Worm (Caenorhabditis elegans) whole organism, L4 larva: ENCODE data around the gene let-805.
A peak's percentile ranks its signal among the peaks of the same experiment; 100 is the strongest.

Source experiments
- ZK546.5 ChIP-seq, 2 experiments: sonication (generic microtip); optimal IDR thresholded peaks; 2 replicates each; lab custom pipeline; 2017; ENCODE audit warnings: missing biosample characterization in 2 of 2, missing genetic modification characterization in 2 of 2
- aha-1 ChIP-seq: fragments of 150-350 bp; peaks from one replicate; lab custom pipeline; 2014; ENCODE audit warnings: missing biosample characterization, missing genetic modification characterization
- ceh-32 ChIP-seq: sonication (generic microtip); optimal IDR thresholded peaks from 2 replicates; lab custom pipeline; 2016; ENCODE audit warnings: mild to moderate bottlenecking, missing genetic modification characterization, missing compliant biosample characterization; ENCODE audit not compliant: poor library complexity
- lsy-2 ChIP-seq, 2 experiments: fragments of 150-350 bp in 1 of 2; sonication (generic microtip) in 1 of 2; optimal IDR thresholded peaks; 2 replicates each; lab custom pipeline; 2014 to 2017; ENCODE audit warnings: missing biosample characterization in 2 of 2, missing genetic modification characterization in 2 of 2
- mdt-29 ChIP-seq: fragments of 200-800 bp; sonication (Bioruptor generic); IDR thresholded peaks from 2 replicates; pipeline ENCODE4 v1.3.6; 2022; ENCODE audit warnings: missing genetic modification reagents, missing genetic modification characterization, missing compliant biosample characterization
- nhr-237 ChIP-seq: sonication (generic microtip); optimal IDR thresholded peaks from 2 replicates; lab custom pipeline; 2017; ENCODE audit warnings: missing biosample characterization, missing genetic modification characterization
- nhr-6 ChIP-seq: fragments of 150-350 bp; optimal IDR thresholded peaks from 2 replicates; lab custom pipeline; 2014; ENCODE audit warnings: missing biosample characterization, missing genetic modification characterization
- nhr-76 ChIP-seq: fragments of 150-350 bp; optimal IDR thresholded peaks from 2 replicates; lab custom pipeline; 2014; ENCODE audit warnings: missing biosample characterization, missing genetic modification characterization
- nhr-77 ChIP-seq: fragments of 150-350 bp; optimal IDR thresholded peaks from 2 replicates; lab custom pipeline; 2014; ENCODE audit warnings: missing biosample characterization, missing genetic modification characterization
- unc-130 ChIP-seq: sonication (generic microtip); optimal IDR thresholded peaks from 2 replicates; lab custom pipeline; 2016; ENCODE audit warnings: missing genetic modification reagents, missing genetic modification characterization, missing compliant biosample characterization
- unc-62 ChIP-seq, 3 experiments: fragments of 150-350 bp in 1 of 3; sonication (generic microtip); optimal IDR thresholded peaks in 2 of 3; peaks in 1 of 3; 1 replicate in 1 of 3; 2 replicates in 2 of 3; lab custom pipeline; 2014 to 2017; ENCODE audit warnings: missing biosample characterization in 3 of 3, missing genetic modification characterization in 3 of 3, missing genetic modification reagents in 3 of 3, missing genotype in 1 of 3
- zip-2 ChIP-seq: fragments of 150-350 bp; optimal IDR thresholded peaks from 2 replicates; lab custom pipeline; 2014; ENCODE audit warnings: missing biosample characterization, missing genetic modification characterization

DNA sequence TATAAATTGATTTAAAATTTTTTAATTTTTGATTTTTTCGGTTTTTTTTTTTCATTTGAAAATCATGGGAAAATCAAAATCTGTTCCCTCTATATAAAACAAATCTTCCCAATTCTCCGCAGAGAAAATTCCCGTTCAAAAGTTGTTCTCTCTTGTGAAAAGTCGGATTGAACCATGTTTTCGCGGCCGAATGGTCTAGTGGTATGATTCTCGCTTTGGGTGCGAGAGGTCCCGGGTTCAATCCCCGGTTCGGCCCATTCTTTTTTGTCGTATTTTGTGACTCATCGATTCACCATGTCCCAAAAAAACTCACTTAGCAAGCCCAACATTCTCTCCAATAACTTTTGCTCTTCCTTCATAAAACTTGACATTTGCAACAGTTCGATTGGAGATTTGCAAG is 53.6 kb downstream of the let-805 start:
- no peak for TF ChIP-seq ZK546.5 (tag; optimal IDR thresholded peaks at IDR 0.05; lab: Kevin White, UChicago)
- TF ChIP-seq unc-62 (GFP tag; optimal IDR thresholded peaks at IDR 0.05 in 1 of 2; lab: Kevin White, UChicago): peak in 1 of 2 experiments; percentile 91
- no peak for TF ChIP-seq unc-62 (tag; optimal IDR thresholded peaks at IDR 0.05; lab: Kevin White, UChicago)
- TF ChIP-seq lsy-2 (tag; optimal IDR thresholded peaks at IDR 0.05; lab: Kevin White, UChicago): no peak
- no peak for TF ChIP-seq aha-1 (tag; lab: Kevin White, UChicago)
- TF ChIP-seq nhr-76 (tag; lab: Kevin White, UChicago): no peak
- TF ChIP-seq zip-2 (tag; lab: Kevin White, UChicago): no peak
- no peak for TF ChIP-seq nhr-6 (tag; lab: Kevin White, UChicago)
- no peak for TF ChIP-seq ceh-32 (tag; lab: Kevin White, UChicago)
- no peak for TF ChIP-seq mdt-29 (GFP tag; lab: Robert Waterston, UW)
- TF ChIP-seq nhr-237 (tag; lab: Kevin White, UChicago): no peak
- peak; percentile 42 for TF ChIP-seq unc-130 (GFP tag; lab: Kevin White, UChicago)
- no peak for TF ChIP-seq nhr-77 (tag; lab: Kevin White, UChicago)
